Fruit fly (Drosophila melanogaster): ENCODE data around the gene Nepl19.
A peak's percentile ranks its signal among the peaks of the same experiment; 100 is the strongest.

Nepl19 gene

dm6 chr3R:28858241-28858647 lies 21.7 kb downstream of the Nepl19 start (continued):
- TF ChIP-seq CG10366 (GFP tag; IDR thresholded peaks at IDR 0.05): no peak
- TF ChIP-seq Abd-B (GFP tag; optimal IDR thresholded peaks at IDR 0.05): no peak
- no peak for TF ChIP-seq sob (GFP tag; IDR thresholded peaks at IDR 0.05)
- no peak for TF ChIP-seq mirr (GFP tag; optimal IDR thresholded peaks at IDR 0.05)
- TF ChIP-seq pfk (GFP tag; optimal IDR thresholded peaks at IDR 0.05): no peak
- no peak for TF ChIP-seq Chrac-16 (GFP tag; optimal IDR thresholded peaks at IDR 0.05)
- no peak for TF ChIP-seq Doc2 (GFP tag; IDR thresholded peaks at IDR 0.05)
- no peak for TF ChIP-seq ash1 (GFP tag; optimal IDR thresholded peaks at IDR 0.05)
- 0 out of 2 replicates have a peak, but pooled peaks have one; percentile 10 for TF ChIP-seq bbx (GFP tag; IDR thresholded peaks at IDR 0.05; ENCODE audit: partially characterized antibody)
- TF ChIP-seq so (GFP tag; IDR thresholded peaks at IDR 0.05): no peak
- TF ChIP-seq tap (tag; optimal IDR thresholded peaks at IDR 0.05): no peak
- no peak for TF ChIP-seq grn (GFP tag; optimal IDR thresholded peaks at IDR 0.05)
- no peak for TF ChIP-seq gfzf (GFP tag; optimal IDR thresholded peaks at IDR 0.05)
- TF ChIP-seq CG31441 (GFP tag; IDR thresholded peaks at IDR 0.05): no peak
- no peak for TF ChIP-seq Atf6 (GFP tag; IDR thresholded peaks at IDR 0.05)
- no peak for TF ChIP-seq knrl (GFP tag; IDR thresholded peaks at IDR 0.05; ENCODE audit: partially characterized antibody)
- peak; percentile 50 for TF ChIP-seq CG8478 (optimal IDR thresholded peaks at IDR 0.05)
- TF ChIP-seq row (GFP tag; IDR thresholded peaks at IDR 0.05): no peak
- no peak for TF ChIP-seq ab (GFP tag; optimal IDR thresholded peaks at IDR 0.05)
- TF ChIP-seq Blimp-1 (GFP tag; optimal IDR thresholded peaks at IDR 0.05): no peak
- no peak for TF ChIP-seq Dp (GFP tag; optimal IDR thresholded peaks at IDR 0.05)
- no peak for TF ChIP-seq tio (GFP tag; optimal IDR thresholded peaks at IDR 0.05)
- no peak for TF ChIP-seq cato (GFP tag; optimal IDR thresholded peaks at IDR 0.05; ENCODE audit: borderline replicate concordance)
- TF ChIP-seq pb (GFP tag; optimal IDR thresholded peaks at IDR 0.05): no peak
- TF ChIP-seq NK7.1 (GFP tag; optimal IDR thresholded peaks at IDR 0.05): no peak
- TF ChIP-seq lov (optimal IDR thresholded peaks at IDR 0.05): no peak
- TF ChIP-seq lov (GFP tag; IDR thresholded peaks at IDR 0.05): no peak
- no peak for TF ChIP-seq CG13624 (GFP tag; optimal IDR thresholded peaks at IDR 0.05)
- TF ChIP-seq trh (GFP tag; optimal IDR thresholded peaks at IDR 0.05): no peak
- peak; percentile 43 for TF ChIP-seq abd-A (tag; optimal IDR thresholded peaks at IDR 0.05)
- TF ChIP-seq run (tag; optimal IDR thresholded peaks at IDR 0.05): no peak
- TF ChIP-seq Neu2 (GFP tag; optimal IDR thresholded peaks at IDR 0.05; ENCODE audit: borderline replicate concordance): no peak
- TF ChIP-seq CG7556 (GFP tag; optimal IDR thresholded peaks at IDR 0.05): no peak
- TF ChIP-seq nerfin-2 (GFP tag; IDR thresholded peaks at IDR 0.05; ENCODE audit: partially characterized antibody): no peak
- TF ChIP-seq Oaz (GFP tag; IDR thresholded peaks at IDR 0.05): no peak
- no peak for TF ChIP-seq CG6254 (GFP tag; optimal IDR thresholded peaks at IDR 0.05)
- no peak for TF ChIP-seq CG2875 (GFP tag; optimal IDR thresholded peaks at IDR 0.05)
- no peak for TF ChIP-seq her (GFP tag; optimal IDR thresholded peaks at IDR 0.05)
- TF ChIP-seq Hr39 (optimal IDR thresholded peaks at IDR 0.05): no peak
- TF ChIP-seq amos (GFP tag; IDR thresholded peaks at IDR 0.05; ENCODE audit: partially characterized antibody): no peak
- TF ChIP-seq wor (GFP tag; IDR thresholded peaks at IDR 0.05): no peak
- TF ChIP-seq phol (tag; optimal IDR thresholded peaks at IDR 0.05): no peak
- no peak for TF ChIP-seq nmo (GFP tag; optimal IDR thresholded peaks at IDR 0.05)
- TF ChIP-seq CG18764 (GFP tag; optimal IDR thresholded peaks at IDR 0.05): no peak
- TF ChIP-seq CG17829 (tag; optimal IDR thresholded peaks at IDR 0.05): no peak
- no peak for TF ChIP-seq esg (GFP tag; conservative IDR thresholded peaks at IDR 0.05)
- TF ChIP-seq CG12236 (GFP tag; optimal IDR thresholded peaks at IDR 0.05): no peak
- TF ChIP-seq CG14050 (GFP tag; IDR thresholded peaks at IDR 0.05): no peak
- TF ChIP-seq cad (GFP tag; optimal IDR thresholded peaks at IDR 0.05): no peak
- TF ChIP-seq ham (GFP tag; IDR thresholded peaks at IDR 0.05): no peak
- no peak for TF ChIP-seq CG2889 (GFP tag; IDR thresholded peaks at IDR 0.05)
- no peak for TF ChIP-seq slp2 (GFP tag; optimal IDR thresholded peaks at IDR 0.05)
- no peak for TF ChIP-seq pita (GFP tag; optimal IDR thresholded peaks at IDR 0.05)

Data from whole organism, embryonic.